ENCODE assay signal across 3 fruit fly cellular contexts in the genomic region with DNA sequence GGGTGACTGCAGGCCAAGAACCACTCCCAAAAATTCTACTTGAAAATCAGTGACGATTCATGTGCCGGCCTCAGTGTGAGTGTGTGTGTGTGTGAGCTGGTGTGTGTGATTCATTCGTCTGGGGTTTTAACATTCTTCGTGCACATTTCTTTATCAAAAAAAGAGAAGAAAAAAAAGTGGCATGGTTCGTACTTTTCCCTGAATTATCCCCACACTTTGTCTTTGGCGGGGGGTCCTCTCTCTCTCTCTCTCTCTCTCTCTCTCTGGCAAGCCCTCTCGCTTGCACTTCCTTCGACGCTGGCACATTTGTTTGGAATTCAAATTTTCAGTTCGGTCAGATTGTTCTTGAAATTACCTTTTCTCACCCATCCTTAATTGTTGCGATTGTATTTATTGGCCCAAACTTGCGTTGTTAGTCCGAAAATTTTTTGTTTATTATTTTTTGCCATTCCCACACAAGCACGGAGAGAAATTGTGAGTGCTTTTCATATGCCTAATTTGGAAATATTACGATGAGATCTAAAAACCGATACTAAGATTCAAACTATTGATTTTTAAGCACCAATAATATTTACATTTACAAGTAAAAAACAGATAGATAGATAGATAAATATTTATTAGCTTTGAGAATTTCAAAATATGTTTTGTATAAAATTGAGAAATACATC.
TF ChIP-seq lines count a peak whose summit lies in the region.

No protein-coding gene starts in this region.

TF ChIP-seq in whole organism, embryonic, 481 proteins besides CTCF, POLR2A, EP300 and RAD21 (continued from another document and continues in another):
- no peak for TF ChIP-seq psq (GFP tag; optimal IDR thresholded peaks at IDR 0.05; lab: Kevin White, UChicago)
- TF ChIP-seq odd (GFP tag; optimal IDR thresholded peaks at IDR 0.05; lab: Kevin White, UChicago) = no peak
- no peak for TF ChIP-seq D19A (tag; optimal IDR thresholded peaks at IDR 0.05; lab: Kevin White, UChicago)
- TF ChIP-seq CG3065 (GFP tag; optimal IDR thresholded peaks at IDR 0.05; lab: Kevin White, UChicago) = no peak
- TF ChIP-seq Kr (GFP tag; optimal IDR thresholded peaks at IDR 0.05; lab: Kevin White, UChicago) = no peak
- no peak for TF ChIP-seq CG11560 (tag; IDR thresholded peaks at IDR 0.05; lab: Robert Waterston, UW)
- no peak for TF ChIP-seq HmgZ (tag; optimal IDR thresholded peaks at IDR 0.05; lab: Kevin White, UChicago)
- TF ChIP-seq MBD-R2 (GFP tag; IDR thresholded peaks at IDR 0.05; lab: Robert Waterston, UW) = no peak
- no peak for TF ChIP-seq Six4 (GFP tag; optimal IDR thresholded peaks at IDR 0.05; lab: Kevin White, UChicago)
- TF ChIP-seq CG11247 (GFP tag; IDR thresholded peaks at IDR 0.05; lab: Robert Waterston, UW) = no peak
- no peak for TF ChIP-seq schlank (tag; optimal IDR thresholded peaks at IDR 0.05; lab: Kevin White, UChicago)
- no peak for TF ChIP-seq chif (GFP tag; optimal IDR thresholded peaks at IDR 0.05; lab: Kevin White, UChicago)
- TF ChIP-seq Adf1 (GFP tag; IDR thresholded peaks at IDR 0.05; lab: Robert Waterston, UW) = no peak
- TF ChIP-seq CG1024 (GFP tag; IDR thresholded peaks at IDR 0.05; lab: Robert Waterston, UW) = no peak
- TF ChIP-seq CG33213 (GFP tag; optimal IDR thresholded peaks at IDR 0.05; lab: Kevin White, UChicago) = no peak
- peak; percentile 39; the same call in 1 of the 3 replicates for TF ChIP-seq CG17361 (GFP tag; IDR thresholded peaks at IDR 0.05; lab: Robert Waterston, UW)
- no peak for TF ChIP-seq CG4707 (GFP tag; optimal IDR thresholded peaks at IDR 0.05; lab: Kevin White, UChicago)
- TF ChIP-seq chinmo (GFP tag; IDR thresholded peaks at IDR 0.05; lab: Robert Waterston, UW; ENCODE audit: partially characterized antibody) = peak; percentile 74; the same call in 1 of the 4 replicates
- no peak for TF ChIP-seq CG6791 (GFP tag; IDR thresholded peaks at IDR 0.05; lab: Robert Waterston, UW; ENCODE audit: partially characterized antibody)
- no peak for TF ChIP-seq tx (GFP tag; optimal IDR thresholded peaks at IDR 0.05; lab: Kevin White, UChicago)
- no peak for TF ChIP-seq crc (GFP tag; optimal IDR thresholded peaks at IDR 0.05; lab: Kevin White, UChicago)
- TF ChIP-seq CG15269 (tag; optimal IDR thresholded peaks at IDR 0.05; lab: Kevin White, UChicago) = peak; percentile 44
- TF ChIP-seq Ptx1 (GFP tag; IDR thresholded peaks at IDR 0.05; lab: Robert Waterston, UW) = no peak
- TF ChIP-seq yki (optimal IDR thresholded peaks at IDR 0.05; lab: Kevin White, UChicago) = no peak
- TF ChIP-seq Sox102F (GFP tag; optimal IDR thresholded peaks at IDR 0.05; lab: Kevin White, UChicago) = peak; percentile 43
- TF ChIP-seq ftz-f1 (GFP tag; optimal IDR thresholded peaks at IDR 0.05; lab: Kevin White, UChicago) = no peak
- TF ChIP-seq CG4282 (GFP tag; optimal IDR thresholded peaks at IDR 0.05; lab: Kevin White, UChicago) = no peak
- TF ChIP-seq CG15514 (GFP tag; optimal IDR thresholded peaks at IDR 0.05; lab: Kevin White, UChicago) = peak; percentile 7
- peak; percentile 47 for TF ChIP-seq CG12391 (tag; optimal IDR thresholded peaks at IDR 0.05; lab: Kevin White, UChicago)
- TF ChIP-seq klu (GFP tag; IDR thresholded peaks at IDR 0.05; lab: Robert Waterston, UW) = no peak
- TF ChIP-seq CG30431 (GFP tag; optimal IDR thresholded peaks at IDR 0.05; lab: Kevin White, UChicago) = no peak
- peak; percentile 21 for TF ChIP-seq Hmr (GFP tag; optimal IDR thresholded peaks at IDR 0.05; lab: Kevin White, UChicago)
- peak; percentile 8 for TF ChIP-seq CG2712 (tag; optimal IDR thresholded peaks at IDR 0.05; lab: Kevin White, UChicago)
- TF ChIP-seq slbo (GFP tag; IDR thresholded peaks at IDR 0.05; lab: Robert Waterston, UW) = peak; percentile 56; the same call in 1 of the 2 replicates
- TF ChIP-seq CHES-1-like (GFP tag; optimal IDR thresholded peaks at IDR 0.05; lab: Kevin White, UChicago) = no peak
- no peak for TF ChIP-seq sc (optimal IDR thresholded peaks at IDR 0.05; lab: Kevin White, UChicago)
- TF ChIP-seq sc (GFP tag; optimal IDR thresholded peaks at IDR 0.05; lab: Kevin White, UChicago) = no peak
- TF ChIP-seq Dref (GFP tag; IDR thresholded peaks at IDR 0.05; lab: Robert Waterston, UW) = no peak
- peak; percentile 40 for TF ChIP-seq CG10209 (GFP tag; optimal IDR thresholded peaks at IDR 0.05; lab: Kevin White, UChicago)
- no peak for TF ChIP-seq CG15601 (tag; optimal IDR thresholded peaks at IDR 0.05; lab: Kevin White, UChicago)
- peak; percentile 10 for TF ChIP-seq CG18262 (tag; optimal IDR thresholded peaks at IDR 0.05; lab: Kevin White, UChicago)
- no peak for TF ChIP-seq dati (GFP tag; IDR thresholded peaks at IDR 0.05; lab: Robert Waterston, UW)

TF ChIP-seq in whole organism, prepupa, 60 proteins besides CTCF, POLR2A, EP300 and RAD21 (continued from another document):
- TF ChIP-seq fd85E (GFP tag; optimal IDR thresholded peaks at IDR 0.05; lab: Kevin White, UChicago) (no peak), CG6163 (GFP tag; IDR thresholded peaks at IDR 0.05; lab: Robert Waterston, UW) (peak; percentile 73; the same call in 2 of the 3 replicates), acj6 (GFP tag; optimal IDR thresholded peaks at IDR 0.05; lab: Kevin White, UChicago) (peak; percentile 8), topi (GFP tag; optimal IDR thresholded peaks at IDR 0.05; lab: Kevin White, UChicago) (peak; percentile 35), vri (GFP tag; optimal IDR thresholded peaks at IDR 0.05; lab: Kevin White, UChicago) (peak; percentile 28), Ets21C (GFP tag; optimal IDR thresholded peaks at IDR 0.05; lab: Kevin White, UChicago) (no peak), CG8319 (GFP tag; optimal IDR thresholded peaks at IDR 0.05; lab: Kevin White, UChicago) (no peak), salr (GFP tag; optimal IDR thresholded peaks at IDR 0.05; lab: Kevin White, UChicago) (peak in 1 of 2 experiments; percentile 27), CG3919 (GFP tag; optimal IDR thresholded peaks at IDR 0.05; lab: Kevin White, UChicago) (peak; percentile 20), CG8119 (GFP tag; IDR thresholded peaks at IDR 0.05; lab: Robert Waterston, UW) (no peak), fkh (GFP tag; optimal IDR thresholded peaks at IDR 0.05; lab: Kevin White, UChicago) (no peak), CG11294 (GFP tag; IDR thresholded peaks at IDR 0.05; lab: Robert Waterston, UW) (no peak), Blimp-1 (GFP tag; optimal IDR thresholded peaks at IDR 0.05; lab: Kevin White, UChicago) (peak; percentile 33), CG1621 (tag; optimal IDR thresholded peaks at IDR 0.05; lab: Kevin White, UChicago) (no peak), CG34406 (GFP tag; optimal IDR thresholded peaks at IDR 0.05; lab: Kevin White, UChicago) (peak; percentile 32), achi (GFP tag; optimal IDR thresholded peaks at IDR 0.05; lab: Kevin White, UChicago) (no peak), eg (GFP tag; IDR thresholded peaks at IDR 0.05; lab: Robert Waterston, UW) (no peak; the same call in 2 of the 3 replicates), Met (GFP tag; optimal IDR thresholded peaks at IDR 0.05; lab: Kevin White, UChicago) (peak; percentile 30), CG6808 (GFP tag; optimal IDR thresholded peaks at IDR 0.05; lab: Kevin White, UChicago) (no peak), CG7368 (GFP tag; optimal IDR thresholded peaks at IDR 0.05; lab: Kevin White, UChicago) (peak; percentile 17), net (GFP tag; optimal IDR thresholded peaks at IDR 0.05; lab: Kevin White, UChicago) (peak; percentile 3), CG3032 (tag; optimal IDR thresholded peaks at IDR 0.05; lab: Kevin White, UChicago) (no peak), spab (GFP tag; optimal IDR thresholded peaks at IDR 0.05; lab: Kevin White, UChicago) (no peak), CG11762 (GFP tag; optimal IDR thresholded peaks at IDR 0.05; lab: Kevin White, UChicago; ENCODE audit: insufficient read depth) (no peak), Lpt (GFP tag; optimal IDR thresholded peaks at IDR 0.05; lab: Kevin White, UChicago) (peak; percentile 33), Sox15 (GFP tag; optimal IDR thresholded peaks at IDR 0.05; lab: Kevin White, UChicago) (no peak), CG16779 (tag; optimal IDR thresholded peaks at IDR 0.05; lab: Kevin White, UChicago) (peak; percentile 32), lz (GFP tag; optimal IDR thresholded peaks at IDR 0.05; lab: Kevin White, UChicago) (peak; percentile 34), Ets96B (tag; optimal IDR thresholded peaks at IDR 0.05; lab: Kevin White, UChicago) (no peak), esn (GFP tag; optimal IDR thresholded peaks at IDR 0.05; lab: Kevin White, UChicago) (peak; percentile 58), CG10631 (GFP tag; optimal IDR thresholded peaks at IDR 0.05; lab: Kevin White, UChicago) (no peak), ss (GFP tag; optimal IDR thresholded peaks at IDR 0.05; lab: Kevin White, UChicago) (peak; percentile 45 to 55), dac (GFP tag; optimal IDR thresholded peaks at IDR 0.05; lab: Kevin White, UChicago) (no peak), Eip75B (GFP tag; optimal IDR thresholded peaks at IDR 0.05; lab: Kevin White, UChicago) (peak; percentile 9), CG32006 (GFP tag; optimal IDR thresholded peaks at IDR 0.05; lab: Kevin White, UChicago) (peak; percentile 16), CG10669 (GFP tag; optimal IDR thresholded peaks at IDR 0.05; lab: Kevin White, UChicago) (peak; percentile 11), CG4318 (GFP tag; optimal IDR thresholded peaks at IDR 0.05; lab: Kevin White, UChicago) (no peak), Sox14 (GFP tag; optimal IDR thresholded peaks at IDR 0.05; lab: Kevin White, UChicago) (peak; percentile 33), CG6854 (GFP tag; optimal IDR thresholded peaks at IDR 0.05; lab: Kevin White, UChicago) (peak; percentile 30), CG9139 (GFP tag; optimal IDR thresholded peaks at IDR 0.05; lab: Kevin White, UChicago) (no peak)

TF ChIP-seq in whole organism, wandering third instar larva, 38 proteins besides CTCF, POLR2A, EP300 and RAD21 (continued from another document):
- no peak for TF ChIP-seq usp (GFP tag; optimal IDR thresholded peaks at IDR 0.05; lab: Kevin White, UChicago)
- peak; percentile 7 for TF ChIP-seq fru (GFP tag; optimal IDR thresholded peaks at IDR 0.05; lab: Kevin White, UChicago)
- TF ChIP-seq dmrt93B (GFP tag; optimal IDR thresholded peaks at IDR 0.05; lab: Kevin White, UChicago) = no peak
- TF ChIP-seq lola (GFP tag; optimal IDR thresholded peaks at IDR 0.05; lab: Kevin White, UChicago) = no peak
- TF ChIP-seq jim (GFP tag; optimal IDR thresholded peaks at IDR 0.05; lab: Kevin White, UChicago) = peak; percentile 20
- TF ChIP-seq rgr (GFP tag; optimal IDR thresholded peaks at IDR 0.05; lab: Kevin White, UChicago) = peak; percentile 35
- no peak for TF ChIP-seq pan (optimal IDR thresholded peaks at IDR 0.05; lab: Kevin White, UChicago)
